Worm (Caenorhabditis elegans) whole organism, L2 larva: Measurements from ENCODE around the gene C09H10.4.
"Not testable (repeated sequence)": the region's sequence is repeated elsewhere in the genome, so short reads cannot be mapped to it uniquely, and the experiment has no call there.

Experiments used
- C34F6.9 ChIP-seq: fragments of 150-350 bp; optimal IDR thresholded peaks from 2 replicates; lab custom pipeline; 2014; ENCODE audit warnings: missing biosample characterization, missing genetic modification characterization
- F13H6.1 ChIP-seq: sonication (generic microtip); optimal IDR thresholded peaks from 2 replicates; lab custom pipeline; 2016; ENCODE audit warnings: missing genetic modification characterization, missing compliant biosample characterization
- R02D3.7 ChIP-seq: fragments of 150-350 bp; optimal IDR thresholded peaks from 2 replicates; lab custom pipeline; 2014; ENCODE audit warnings: missing biosample characterization, missing genetic modification characterization
- Y55F3AM.14 ChIP-seq: fragments of 200-800 bp; sonication (Bioruptor generic); optimal IDR thresholded peaks from 2 replicates; lab custom pipeline; 2018; ENCODE audit warnings: mild to moderate bottlenecking, missing genetic modification characterization, missing compliant biosample characterization
- ZK546.5 ChIP-seq: sonication (generic microtip); optimal IDR thresholded peaks from 2 replicates; lab custom pipeline; 2017; ENCODE audit warnings: missing biosample characterization, missing genetic modification characterization
- alr-1 ChIP-seq: fragments of 150-350 bp; optimal IDR thresholded peaks from 2 replicates; lab custom pipeline; 2014; ENCODE audit warnings: missing biosample characterization, missing genetic modification characterization
- aly-2 ChIP-seq: fragments of 150-350 bp; optimal IDR thresholded peaks from 2 replicates; lab custom pipeline; 2014; ENCODE audit warnings: missing biosample characterization, missing genetic modification characterization
- ama-1 ChIP-seq: fragments of 150-350 bp; optimal IDR thresholded peaks from 2 replicates; lab custom pipeline; 2018; ENCODE audit warnings: inconsistent platforms
- blmp-1 ChIP-seq: sonication (generic microtip); optimal IDR thresholded peaks from 2 replicates; lab custom pipeline; 2017; ENCODE audit warnings: missing genetic modification characterization, mild to moderate bottlenecking, missing compliant biosample characterization, antibody characterized with exemption, moderate library complexity; ENCODE audit not compliant: insufficient read depth
- ceh-16 ChIP-seq: fragments of 150-350 bp; optimal IDR thresholded peaks from 2 replicates; lab custom pipeline; 2014; ENCODE audit warnings: missing biosample characterization, missing genetic modification characterization
- ceh-82 ChIP-seq: fragments of 150-350 bp; optimal IDR thresholded peaks from 2 replicates; lab custom pipeline; 2014; ENCODE audit warnings: missing biosample characterization, missing genetic modification characterization
- crh-2 ChIP-seq: sonication (generic microtip); optimal IDR thresholded peaks from 2 replicates; lab custom pipeline; 2017; ENCODE audit warnings: missing biosample characterization, missing genetic modification characterization
- dmd-4 ChIP-seq: sonication (generic microtip); optimal IDR thresholded peaks from 2 replicates; lab custom pipeline; 2017; ENCODE audit warnings: missing biosample characterization, missing genetic modification characterization
- egl-27 ChIP-seq: sonication (generic microtip); optimal IDR thresholded peaks from 3 replicates; lab custom pipeline; 2017; ENCODE audit warnings: missing biosample characterization, missing genetic modification reagents, missing genetic modification characterization
- elt-1 ChIP-seq: fragments of 150-350 bp; optimal IDR thresholded peaks from 2 replicates; lab custom pipeline; 2014; ENCODE audit warnings: missing biosample characterization, missing genetic modification characterization
- elt-3 ChIP-seq: sonication (generic microtip); optimal IDR thresholded peaks from 2 replicates; lab custom pipeline; 2017; ENCODE audit warnings: missing biosample characterization, missing genetic modification characterization
- gmeb-1 ChIP-seq: fragments of 150-350 bp; optimal IDR thresholded peaks from 2 replicates; lab custom pipeline; 2014; ENCODE audit warnings: missing biosample characterization, missing genetic modification characterization
- lin-11 ChIP-seq: fragments of 150-350 bp; sonication (generic microtip); optimal IDR thresholded peaks from 2 replicates; lab custom pipeline; 2014; ENCODE audit warnings: missing biosample characterization, missing genetic modification characterization, inconsistent platforms, mixed read lengths
- lin-13 ChIP-seq: fragments of 150-350 bp; optimal IDR thresholded peaks from 2 replicates; lab custom pipeline; 2014; ENCODE audit warnings: missing biosample characterization, missing genetic modification reagents, missing genetic modification characterization
- lsy-2 ChIP-seq, 2 experiments: fragments of 150-350 bp in 1 of 2; sonication (generic microtip) in 1 of 2; optimal IDR thresholded peaks; 2 replicates each; lab custom pipeline; 2014 to 2017; ENCODE audit warnings: missing biosample characterization in 2 of 2, missing genetic modification characterization in 2 of 2
- mab-5 ChIP-seq: fragments of 150-350 bp; optimal IDR thresholded peaks from 2 replicates; lab custom pipeline; 2014; ENCODE audit warnings: missing biosample characterization, missing genetic modification characterization
- mbf-1 ChIP-seq: sonication (generic microtip); optimal IDR thresholded peaks from 2 replicates; lab custom pipeline; 2017; ENCODE audit warnings: missing biosample characterization, missing genetic modification characterization
- mdl-1 ChIP-seq, 2 experiments: fragments of 150-350 bp in 1 of 2; sonication (generic microtip) in 1 of 2; optimal IDR thresholded peaks; 2 replicates each; lab custom pipeline; 2017; ENCODE audit warnings: missing biosample characterization in 2 of 2, missing genetic modification characterization in 2 of 2
- nhr-12 ChIP-seq: fragments of 150-350 bp; optimal IDR thresholded peaks from 2 replicates; lab custom pipeline; 2014; ENCODE audit warnings: missing biosample characterization, missing genetic modification characterization
- nhr-129 ChIP-seq: fragments of 150-350 bp; optimal IDR thresholded peaks from 2 replicates; lab custom pipeline; 2014; ENCODE audit warnings: missing biosample characterization, missing genetic modification characterization
- nhr-21 ChIP-seq: fragments of 150-350 bp; optimal IDR thresholded peaks from 2 replicates; lab custom pipeline; 2014; ENCODE audit warnings: missing biosample characterization, missing genetic modification characterization
- nhr-23 ChIP-seq: fragments of 150-350 bp; optimal IDR thresholded peaks from 2 replicates; lab custom pipeline; 2014; ENCODE audit warnings: missing biosample characterization, missing genetic modification reagents, missing genetic modification characterization
- nhr-237 ChIP-seq: fragments of 150-350 bp; optimal IDR thresholded peaks from 2 replicates; lab custom pipeline; 2014; ENCODE audit warnings: missing biosample characterization, missing genetic modification characterization
- nhr-25 ChIP-seq: fragments of 150-350 bp; sonication (generic microtip); optimal IDR thresholded peaks from 3 replicates; lab custom pipeline; 2014; ENCODE audit warnings: missing biosample characterization, missing genetic modification characterization
- nhr-77 ChIP-seq: fragments of 150-350 bp; optimal IDR thresholded peaks from 2 replicates; lab custom pipeline; 2014; ENCODE audit warnings: missing biosample characterization, missing genetic modification characterization
- peb-1 ChIP-seq: fragments of 150-350 bp; optimal IDR thresholded peaks from 2 replicates; lab custom pipeline; 2014; ENCODE audit warnings: missing biosample characterization, missing genetic modification characterization
- sem-4 ChIP-seq: fragments of 150-350 bp; optimal IDR thresholded peaks from 2 replicates; lab custom pipeline; 2014; ENCODE audit warnings: missing biosample characterization, missing genetic modification reagents, missing genetic modification characterization
- skn-1 ChIP-seq: sonication (generic microtip); optimal IDR thresholded peaks from 2 replicates; lab custom pipeline; 2017; ENCODE audit warnings: missing biosample characterization, missing genetic modification characterization
- sma-3 ChIP-seq: sonication (generic microtip); optimal IDR thresholded peaks from 2 replicates; lab custom pipeline; 2016; ENCODE audit warnings: missing genetic modification reagents, missing genetic modification characterization, missing compliant biosample characterization
- sma-9 ChIP-seq, 2 experiments: fragments of 150-350 bp in 1 of 2; sonication (generic microtip) in 1 of 2; optimal IDR thresholded peaks; 2 replicates each; lab custom pipeline; 2014 to 2016; ENCODE audit warnings: missing genetic modification characterization in 2 of 2, mild to moderate bottlenecking in 1 of 2, missing biosample characterization in 1 of 2, missing compliant biosample characterization in 1 of 2, missing genetic modification reagents in 1 of 2, moderate library complexity in 1 of 2
- snpc-4 ChIP-seq: fragments of 150-350 bp; optimal IDR thresholded peaks from 2 replicates; lab custom pipeline; 2014; ENCODE audit warnings: missing biosample characterization, missing genetic modification characterization
- unc-39 ChIP-seq: fragments of 150-350 bp; optimal IDR thresholded peaks from 2 replicates; lab custom pipeline; 2014; ENCODE audit warnings: missing biosample characterization, missing genetic modification characterization
- unc-55 ChIP-seq: fragments of 150-350 bp; sonication (generic microtip); optimal IDR thresholded peaks from 3 replicates; lab custom pipeline; 2014; ENCODE audit warnings: missing biosample characterization, missing genetic modification reagents, missing genetic modification characterization
- zag-1 ChIP-seq: fragments of 150-350 bp; optimal IDR thresholded peaks from 2 replicates; lab custom pipeline; 2014; ENCODE audit warnings: missing biosample characterization, missing genetic modification characterization
- ztf-1 ChIP-seq: fragments of 200-800 bp; sonication (Bioruptor generic); conservative IDR thresholded peaks from 2 replicates; pipeline ENCODE4 v1.3.6; 2022; ENCODE audit warnings: missing genetic modification characterization, missing compliant biosample characterization
- ztf-11 ChIP-seq: sonication (generic microtip); optimal IDR thresholded peaks from 2 replicates; lab custom pipeline; 2017; ENCODE audit warnings: missing biosample characterization, missing genetic modification characterization
- ztf-4 ChIP-seq: fragments of 150-350 bp; optimal IDR thresholded peaks from 2 replicates; lab custom pipeline; 2014; ENCODE audit warnings: missing biosample characterization, missing genetic modification characterization

C09H10.4 gene

ce11 chrII:11112419-11112818, 12.5 kb downstream of the C09H10.4 start, which contains the start of gene mat-2:
Gene mat-2, plus strand, starts transcription at chrII:11112719.
- no peak for TF ChIP-seq R02D3.7 (tag; lab: Kevin White, UChicago)
- no peak for TF ChIP-seq dmd-4 (tag; lab: Kevin White, UChicago)
- TF ChIP-seq ceh-16 (tag; lab: Kevin White, UChicago), result no peak
- no peak for TF ChIP-seq nhr-12 (tag; lab: Kevin White, UChicago)
- no peak for TF ChIP-seq gmeb-1
- no peak for TF ChIP-seq egl-27 (tag; lab: Kevin White, UChicago)
- TF ChIP-seq crh-2, result no peak
- TF ChIP-seq peb-1 (tag; lab: Kevin White, UChicago), result no peak
- TF ChIP-seq nhr-237 (tag; lab: Kevin White, UChicago), result no peak
- TF ChIP-seq ztf-1 (GFP tag; lab: Robert Waterston, UW), result no peak
- no peak for TF ChIP-seq nhr-77
- no peak for TF ChIP-seq lin-13 (GFP tag; lab: Kevin White, UChicago)
- no peak for TF ChIP-seq ztf-11
- TF ChIP-seq aly-2 (tag; lab: Kevin White, UChicago), result no peak
- TF ChIP-seq nhr-25, result no peak
- TF ChIP-seq Y55F3AM.14 (GFP tag; lab: Kevin White, UChicago), result no peak
- TF ChIP-seq C34F6.9 (tag; lab: Kevin White, UChicago), result no peak
- TF ChIP-seq ceh-82 (tag; lab: Kevin White, UChicago), result no peak
- TF ChIP-seq elt-1 (tag; lab: Kevin White, UChicago), result no peak
- no peak for TF ChIP-seq sma-9 (GFP tag; optimal IDR thresholded peaks at IDR 0.05; lab: Kevin White, UChicago)
- TF ChIP-seq sma-9 (tag; optimal IDR thresholded peaks at IDR 0.05; lab: Kevin White, UChicago), result no peak

- not testable (repeated sequence) for TF ChIP-seq zag-1 (tag; lab: Kevin White, UChicago); unc-55 (GFP tag; lab: Kevin White, UChicago); snpc-4 (tag; lab: Kevin White, UChicago)
Measured at ce11 chrII:11121800-11122199, 21.9 kb downstream of the C09H10.4 start, which contains the start of gene W10C6.2. Gene W10C6.2, minus strand, starts transcription at chrII:11121900.

- TF ChIP-seq ztf-4 (tag; lab: Kevin White, UChicago) (no peak), ama-1 (no peak), nhr-25 (no peak), lin-11 (no peak), sma-3 (GFP tag; lab: Kevin White, UChicago) (no peak), mdl-1 (tag; optimal IDR thresholded peaks at IDR 0.05; lab: Kevin White, UChicago) (no peak), blmp-1 (no peak), C34F6.9 (tag; lab: Kevin White, UChicago) (no peak), nhr-21 (tag; lab: Kevin White, UChicago) (no peak), sma-9 (GFP tag; optimal IDR thresholded peaks at IDR 0.05; lab: Kevin White, UChicago) (no peak), sma-9 (tag; optimal IDR thresholded peaks at IDR 0.05; lab: Kevin White, UChicago) (no peak), Y55F3AM.14 (GFP tag; lab: Kevin White, UChicago) (no peak), elt-1 (tag; lab: Kevin White, UChicago) (no peak), nhr-23 (tag; lab: Kevin White, UChicago) (no peak), mbf-1 (no peak), ZK546.5 (tag; lab: Kevin White, UChicago) (no peak)
Measured at ce11 chrII:11125059-11125594, 25.2 kb downstream of the C09H10.4 start.

- no peak for TF ChIP-seq unc-39 (tag; lab: Kevin White, UChicago)
- peak; percentile 53 for TF ChIP-seq nhr-129 (tag; lab: Kevin White, UChicago)
- no peak for TF ChIP-seq mab-5 (tag; lab: Kevin White, UChicago)
- no peak for TF ChIP-seq sem-4 (tag; lab: Kevin White, UChicago)
- no peak for TF ChIP-seq elt-3
- TF ChIP-seq ceh-82 (tag; lab: Kevin White, UChicago), result no peak
- TF ChIP-seq ceh-16 (tag; lab: Kevin White, UChicago), result no peak
- TF ChIP-seq mdl-1 (tag; optimal IDR thresholded peaks at IDR 0.05; lab: Kevin White, UChicago), result no peak
- TF ChIP-seq lin-13 (GFP tag; lab: Kevin White, UChicago), result peak; percentile 68
- no peak for TF ChIP-seq ztf-1 (GFP tag; lab: Robert Waterston, UW)
- TF ChIP-seq lin-11, result peak; percentile 81
- no peak for TF ChIP-seq alr-1 (tag; lab: Kevin White, UChicago)
- no peak for TF ChIP-seq skn-1 (tag; lab: Kevin White, UChicago)
- peak; percentile 84 for TF ChIP-seq unc-55 (GFP tag; lab: Kevin White, UChicago)
- no peak for TF ChIP-seq ztf-11
- TF ChIP-seq lsy-2 (tag; optimal IDR thresholded peaks at IDR 0.05; lab: Kevin White, UChicago), result peak; percentile 80 to 98
- no peak for TF ChIP-seq nhr-237 (tag; lab: Kevin White, UChicago)
- TF ChIP-seq ama-1, result no peak
- peak; percentile 25 for TF ChIP-seq blmp-1
- TF ChIP-seq Y55F3AM.14 (GFP tag; lab: Kevin White, UChicago), result no peak
- peak; percentile 55 for TF ChIP-seq nhr-25
- peak; percentile 40 for TF ChIP-seq sma-3 (GFP tag; lab: Kevin White, UChicago)
- TF ChIP-seq mbf-1, result no peak
- TF ChIP-seq R02D3.7 (tag; lab: Kevin White, UChicago), result no peak
- no peak for TF ChIP-seq dmd-4 (tag; lab: Kevin White, UChicago)
- TF ChIP-seq nhr-12 (tag; lab: Kevin White, UChicago), result no peak
- TF ChIP-seq F13H6.1 (tag; lab: Kevin White, UChicago), result peak; percentile 40
- no peak for TF ChIP-seq egl-27 (tag; lab: Kevin White, UChicago)
- peak; percentile 56 for TF ChIP-seq snpc-4 (tag; lab: Kevin White, UChicago)
- TF ChIP-seq ztf-4 (tag; lab: Kevin White, UChicago), result peak; percentile 52
Measured at ce11 chrII:11126312-11127000, 26.5 kb downstream of the C09H10.4 start, which contains the start of the genes rps-9 and lsm-1. Gene rps-9, minus strand, starts transcription at chrII:11126362. Gene lsm-1, plus strand, starts transcription at chrII:11126950.
